Worm (Caenorhabditis elegans): ENCODE measurements around the gene gly-20.

Gene gly-20

ce11 chrV:11334193-11334592, 51.8 kb downstream of the gly-20 start, which contains the start of gene T02E9.6:
TSS of gene T02E9.6 (minus strand) at chrV:11334293.
- TF ChIP-seq lin-40 (tag; optimal IDR thresholded peaks at IDR 0.05) (no peak), Y56A3A.18 (GFP tag; IDR thresholded peaks at IDR 0.05) (no peak)
